Worm (Caenorhabditis elegans): ENCODE data around the gene srh-308.

ce11 chrV:14011427-14011826, 5.9 kb downstream of the srh-308 start:
- no peak for TF ChIP-seq unc-55 (GFP tag; optimal IDR thresholded peaks at IDR 0.05)
- TF ChIP-seq ceh-30 (tag; optimal IDR thresholded peaks at IDR 0.05) = no peak
- TF ChIP-seq unc-86 (tag; optimal IDR thresholded peaks at IDR 0.05) = no peak
- TF ChIP-seq nhr-232 (tag; optimal IDR thresholded peaks at IDR 0.05) = no peak
- TF ChIP-seq ceh-45 (GFP tag; IDR thresholded peaks at IDR 0.05) = no peak
- no peak for TF ChIP-seq pros-1 (tag; optimal IDR thresholded peaks at IDR 0.05)
- TF ChIP-seq nhr-11 (tag; optimal IDR thresholded peaks at IDR 0.05) = no peak
- TF ChIP-seq ama-1 (optimal IDR thresholded peaks at IDR 0.05) = no peak
- TF ChIP-seq gmeb-2 (tag; optimal IDR thresholded peaks at IDR 0.05) = no peak
- TF ChIP-seq tbx-2 (tag; optimal IDR thresholded peaks at IDR 0.05) = no peak
- no peak for TF ChIP-seq pag-3 (tag; optimal IDR thresholded peaks at IDR 0.05; ENCODE audit: borderline replicate concordance)
- no peak for TF ChIP-seq rnt-1 (tag; optimal IDR thresholded peaks at IDR 0.05)
